Worm (Caenorhabditis elegans): Measurements from ENCODE around the gene bcat-1.

Gene bcat-1

ce11 chrX:12873688-12874364 lies 3.5 kb upstream of the bcat-1 start:
- TF ChIP-seq ceh-36 (tag; optimal IDR thresholded peaks at IDR 0.05), result no peak
- no peak for TF ChIP-seq ama-1 (optimal IDR thresholded peaks at IDR 0.05)
- TF ChIP-seq ets-7 (tag; optimal IDR thresholded peaks at IDR 0.05), result no peak
- TF ChIP-seq hmbx-1 (tag; optimal IDR thresholded peaks at IDR 0.05), result no peak
- no peak for TF ChIP-seq flt-1 (GFP tag; IDR thresholded peaks at IDR 0.05)
- TF ChIP-seq B0310.2 (tag; optimal IDR thresholded peaks at IDR 0.05), result no peak
- TF ChIP-seq aly-1 (tag; optimal IDR thresholded peaks at IDR 0.05), result no peak
- TF ChIP-seq F13C5.2 (tag; optimal IDR thresholded peaks at IDR 0.05), result no peak
- TF ChIP-seq tra-4 (tag; optimal IDR thresholded peaks at IDR 0.05), result no peak
- no peak for TF ChIP-seq scrt-1 (GFP tag; IDR thresholded peaks at IDR 0.05)
- no peak for TF ChIP-seq hmg-4 (GFP tag; optimal IDR thresholded peaks at IDR 0.05)
- no peak for TF ChIP-seq pes-1 (GFP tag; IDR thresholded peaks at IDR 0.05)
- TF ChIP-seq tbx-37 (GFP tag; conservative IDR thresholded peaks at IDR 0.05), result no peak
- no peak for TF ChIP-seq tbx-11 (GFP tag; IDR thresholded peaks at IDR 0.05)
- no peak for TF ChIP-seq sea-1 (GFP tag; conservative IDR thresholded peaks at IDR 0.05)
- TF ChIP-seq ceh-13 (GFP tag; optimal IDR thresholded peaks at IDR 0.05), result no peak
- TF ChIP-seq hnd-1 (tag; optimal IDR thresholded peaks at IDR 0.05), result no peak

ce11 chrX:12874798-12875342 lies 2.4 kb upstream of the bcat-1 start:
- TF ChIP-seq tbx-37 (GFP tag; conservative IDR thresholded peaks at IDR 0.05) (no peak), tbx-11 (GFP tag; IDR thresholded peaks at IDR 0.05) (no peak), B0310.2 (tag; optimal IDR thresholded peaks at IDR 0.05) (no peak), hnd-1 (tag; optimal IDR thresholded peaks at IDR 0.05) (no peak), pes-1 (GFP tag; IDR thresholded peaks at IDR 0.05) (no peak), ets-7 (tag; optimal IDR thresholded peaks at IDR 0.05) (no peak), hmbx-1 (tag; optimal IDR thresholded peaks at IDR 0.05) (no peak), ceh-36 (tag; optimal IDR thresholded peaks at IDR 0.05) (no peak), tra-4 (tag; optimal IDR thresholded peaks at IDR 0.05) (no peak), ama-1 (optimal IDR thresholded peaks at IDR 0.05) (no peak), F13C5.2 (tag; optimal IDR thresholded peaks at IDR 0.05) (no peak), ceh-13 (GFP tag; optimal IDR thresholded peaks at IDR 0.05) (no peak), scrt-1 (GFP tag; IDR thresholded peaks at IDR 0.05) (no peak), flt-1 (GFP tag; IDR thresholded peaks at IDR 0.05) (no peak), aly-1 (tag; optimal IDR thresholded peaks at IDR 0.05) (no peak)

- TF ChIP-seq hmbx-1 (tag; optimal IDR thresholded peaks at IDR 0.05) (no peak), flt-1 (GFP tag; IDR thresholded peaks at IDR 0.05) (no peak), ets-7 (tag; optimal IDR thresholded peaks at IDR 0.05) (no peak), aly-1 (tag; optimal IDR thresholded peaks at IDR 0.05) (no peak), ceh-13 (GFP tag; optimal IDR thresholded peaks at IDR 0.05) (no peak)
Measured at ce11 chrX:12875649-12876048, 1.6 kb upstream of the bcat-1 start.

ce11 chrX:12877930-12878329 lies 650 bp downstream of the bcat-1 start:
- no peak for TF ChIP-seq tbx-11 (GFP tag; IDR thresholded peaks at IDR 0.05)
- no peak for TF ChIP-seq ets-7 (tag; optimal IDR thresholded peaks at IDR 0.05)
- TF ChIP-seq tbx-37 (GFP tag; conservative IDR thresholded peaks at IDR 0.05), result no peak
- no peak for TF ChIP-seq hmg-4 (GFP tag; optimal IDR thresholded peaks at IDR 0.05)
- TF ChIP-seq ceh-36 (tag; optimal IDR thresholded peaks at IDR 0.05), result no peak
- TF ChIP-seq pes-1 (GFP tag; IDR thresholded peaks at IDR 0.05), result no peak
- TF ChIP-seq aly-1 (tag; optimal IDR thresholded peaks at IDR 0.05), result no peak
- TF ChIP-seq scrt-1 (GFP tag; IDR thresholded peaks at IDR 0.05), result no peak
- no peak for TF ChIP-seq sea-1 (GFP tag; conservative IDR thresholded peaks at IDR 0.05)
- TF ChIP-seq tra-4 (tag; optimal IDR thresholded peaks at IDR 0.05), result no peak
- no peak for TF ChIP-seq ama-1 (optimal IDR thresholded peaks at IDR 0.05)

- TF ChIP-seq scrt-1 (GFP tag; IDR thresholded peaks at IDR 0.05) (no peak), tbx-37 (GFP tag; conservative IDR thresholded peaks at IDR 0.05) (no peak), aly-1 (tag; optimal IDR thresholded peaks at IDR 0.05) (no peak), hmbx-1 (tag; optimal IDR thresholded peaks at IDR 0.05) (no peak), pes-1 (GFP tag; IDR thresholded peaks at IDR 0.05) (no peak), hnd-1 (tag; optimal IDR thresholded peaks at IDR 0.05) (no peak), hmg-4 (GFP tag; optimal IDR thresholded peaks at IDR 0.05) (no peak), tra-4 (tag; optimal IDR thresholded peaks at IDR 0.05) (no peak), F13C5.2 (tag; optimal IDR thresholded peaks at IDR 0.05) (no peak), ets-7 (tag; optimal IDR thresholded peaks at IDR 0.05) (no peak), ceh-36 (tag; optimal IDR thresholded peaks at IDR 0.05) (no peak), flt-1 (GFP tag; IDR thresholded peaks at IDR 0.05) (no peak), tbx-11 (GFP tag; IDR thresholded peaks at IDR 0.05) (no peak), ceh-13 (GFP tag; optimal IDR thresholded peaks at IDR 0.05) (no peak), B0310.2 (tag; optimal IDR thresholded peaks at IDR 0.05) (no peak)
Measured at ce11 chrX:12881174-12881573, 3.9 kb downstream of the bcat-1 start.

ce11 chrX:12884873-12885272 lies 7.6 kb downstream of the bcat-1 start, which contains the start of gene gpc-1:
Gene gpc-1 (minus strand): TSS chrX:12884989.
- TF ChIP-seq pes-1 (GFP tag; IDR thresholded peaks at IDR 0.05) (no peak), tra-4 (tag; optimal IDR thresholded peaks at IDR 0.05) (no peak), F13C5.2 (tag; optimal IDR thresholded peaks at IDR 0.05) (no peak)

ce11 chrX:12889837-12890449 lies 12.7 kb downstream of the bcat-1 start:
- peak; percentile 67 for TF ChIP-seq B0310.2 (tag; optimal IDR thresholded peaks at IDR 0.05)
- peak; percentile 90 for TF ChIP-seq ceh-36 (tag; optimal IDR thresholded peaks at IDR 0.05)
- peak; percentile 88 for TF ChIP-seq pes-1 (GFP tag; IDR thresholded peaks at IDR 0.05)
- no peak for TF ChIP-seq hmg-4 (GFP tag; optimal IDR thresholded peaks at IDR 0.05)
- TF ChIP-seq hmbx-1 (tag; optimal IDR thresholded peaks at IDR 0.05), result peak; percentile 76
- peak; percentile 70 for TF ChIP-seq ceh-13 (GFP tag; optimal IDR thresholded peaks at IDR 0.05)
- no peak for TF ChIP-seq ama-1 (optimal IDR thresholded peaks at IDR 0.05)
- peak; percentile 82 for TF ChIP-seq sea-1 (GFP tag; conservative IDR thresholded peaks at IDR 0.05)
- peak; percentile 66 for TF ChIP-seq ets-7 (tag; optimal IDR thresholded peaks at IDR 0.05)
- TF ChIP-seq scrt-1 (GFP tag; IDR thresholded peaks at IDR 0.05), result peak; percentile 91
- TF ChIP-seq aly-1 (tag; optimal IDR thresholded peaks at IDR 0.05), result peak; percentile 83
- peak; percentile 79 for TF ChIP-seq tra-4 (tag; optimal IDR thresholded peaks at IDR 0.05)
- TF ChIP-seq flt-1 (GFP tag; IDR thresholded peaks at IDR 0.05), result peak; percentile 90
- peak; percentile 84 for TF ChIP-seq tbx-37 (GFP tag; conservative IDR thresholded peaks at IDR 0.05)
- TF ChIP-seq tbx-11 (GFP tag; IDR thresholded peaks at IDR 0.05), result peak; percentile 80
- peak; percentile 77 for TF ChIP-seq hnd-1 (tag; optimal IDR thresholded peaks at IDR 0.05)
- peak; percentile 89 for TF ChIP-seq F13C5.2 (tag; optimal IDR thresholded peaks at IDR 0.05)

All from whole organism, early embryonic.